Worm (Caenorhabditis elegans): ENCODE results near the gene unc-82.

DNA sequence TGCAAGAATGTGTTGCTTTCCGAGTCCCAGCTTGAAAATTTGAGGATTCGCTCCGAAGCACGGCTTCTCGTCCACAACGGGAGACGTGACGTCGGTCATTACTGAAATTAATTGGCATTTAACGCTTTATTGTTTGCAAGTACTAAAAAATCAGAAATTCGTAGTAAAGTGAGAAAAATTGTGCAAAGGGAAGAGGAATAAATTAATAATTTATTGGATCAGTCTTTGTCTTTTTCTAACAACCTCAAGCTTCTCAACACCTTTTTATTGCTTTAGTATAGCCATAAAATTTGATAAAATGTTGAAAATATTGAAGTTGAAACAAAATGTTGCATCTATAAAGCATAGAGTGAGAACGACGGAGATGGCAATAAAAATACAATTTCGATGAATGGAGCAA is 27.0 kb downstream of the unc-82 start, which contains the start of gene tes-1:
- TF ChIP-seq nfyb-1 (GFP tag; IDR thresholded peaks at IDR 0.05): no peak
- no peak for TF ChIP-seq tbx-9 (tag; optimal IDR thresholded peaks at IDR 0.05; ENCODE audit: borderline replicate concordance)
- TF ChIP-seq unc-130 (GFP tag; optimal IDR thresholded peaks at IDR 0.05): no peak
- TF ChIP-seq cebp-2 (GFP tag; IDR thresholded peaks at IDR 0.05): no peak
- no peak for TF ChIP-seq him-1 (tag; optimal IDR thresholded peaks at IDR 0.05)
- TF ChIP-seq unc-62 (GFP tag; optimal IDR thresholded peaks at IDR 0.05): no peak
- TF ChIP-seq mel-28 (tag; optimal IDR thresholded peaks at IDR 0.05; ENCODE audit: borderline replicate concordance): no peak
- no peak for TF ChIP-seq F37B4.10 (GFP tag; IDR thresholded peaks at IDR 0.05)
- TF ChIP-seq Y79H2A.3 (GFP tag; conservative IDR thresholded peaks at IDR 0.05): no peak
- no peak for TF ChIP-seq pha-4 (tag; optimal IDR thresholded peaks at IDR 0.05)
- TF ChIP-seq akir-1 (GFP tag; optimal IDR thresholded peaks at IDR 0.05): no peak

Data from whole organism, young adult.